Worm (Caenorhabditis elegans): ENCODE measurements around the gene Y25C1A.7.

- TF ChIP-seq nhr-28 (tag; optimal IDR thresholded peaks at IDR 0.05) = no peak
- TF ChIP-seq elt-3 (tag; optimal IDR thresholded peaks at IDR 0.05) = no peak
- TF ChIP-seq nhr-2 (tag; optimal IDR thresholded peaks at IDR 0.05) = peak; percentile 15
- TF ChIP-seq snpc-4 (tag; optimal IDR thresholded peaks at IDR 0.05) = no peak
Observed at ce11 chrII:3055531-3055930, 15.3 kb downstream of the Y25C1A.7 start.

Measured in whole organism, mixed stage, embryonic.